Fruit fly (Drosophila melanogaster): ENCODE measurements around the gene CG46025.

The CG46025 gene

DNA sequence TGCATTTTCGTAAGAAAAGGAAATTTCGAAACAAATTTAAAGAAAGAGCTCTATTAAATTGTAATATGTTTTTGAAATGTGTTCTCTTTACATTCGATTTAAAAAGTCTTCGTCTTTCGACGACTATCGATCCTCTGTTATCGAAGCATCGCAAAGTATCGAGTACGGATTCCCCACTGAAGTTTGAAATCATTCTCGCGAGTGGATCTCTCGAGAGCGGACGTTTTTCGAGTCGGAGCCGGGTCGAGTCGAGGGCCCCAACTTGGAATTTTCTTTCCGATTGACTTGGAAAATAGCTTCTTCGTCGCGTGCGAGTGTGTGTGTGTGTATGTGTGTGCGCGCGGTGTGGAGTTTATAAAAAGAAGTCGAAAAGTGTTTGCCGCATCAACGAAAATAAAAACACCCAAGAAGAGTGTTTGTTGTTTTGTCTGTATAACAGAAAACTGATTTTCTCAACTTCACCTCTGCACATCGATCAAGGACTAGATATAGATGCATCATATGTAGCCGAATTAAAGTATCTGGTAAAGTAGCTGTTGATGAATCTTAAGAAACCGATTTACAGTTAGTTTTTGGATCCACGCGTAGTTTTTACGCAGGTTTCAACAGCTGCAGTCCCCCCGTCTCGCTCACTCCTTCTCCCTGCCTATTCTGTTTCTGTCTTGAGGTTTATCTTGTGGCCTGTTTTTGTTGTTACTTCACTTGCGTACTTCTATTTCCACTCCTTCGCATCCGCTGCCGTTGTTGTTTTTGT is 57.5 kb downstream of the CG46025 start, which contains the start of gene LanB1 (continued):
- peak in 1 of 3 experiments; percentile 65 for TF ChIP-seq Stat92E (GFP tag; optimal IDR thresholded peaks at IDR 0.05)
- no peak for TF ChIP-seq D (optimal IDR thresholded peaks at IDR 0.05)
- TF ChIP-seq D (GFP tag; optimal IDR thresholded peaks at IDR 0.05) = no peak
- no peak for TF ChIP-seq MBD-R2 (GFP tag; IDR thresholded peaks at IDR 0.05)
- no peak for TF ChIP-seq Ets65A (GFP tag)
- TF ChIP-seq crol (GFP tag; IDR thresholded peaks at IDR 0.05) = 0 out of 2 replicates have a peak, but pooled peaks have one; percentile 50
- TF ChIP-seq CG17829 (tag; optimal IDR thresholded peaks at IDR 0.05) = peak; percentile 7
- TF ChIP-seq Side (GFP tag; optimal IDR thresholded peaks at IDR 0.05) = peak; percentile 31
- TF ChIP-seq Dip2 (GFP tag; IDR thresholded peaks at IDR 0.05) = no peak
- peak; percentile 54 for TF ChIP-seq E2f2 (GFP tag; IDR thresholded peaks at IDR 0.05)
- TF ChIP-seq YL-1 (GFP tag; optimal IDR thresholded peaks at IDR 0.05) = peak; percentile 7
- no peak for TF ChIP-seq ap (GFP tag; IDR thresholded peaks at IDR 0.05)
- TF ChIP-seq pzg (GFP tag; optimal IDR thresholded peaks at IDR 0.05) = peak; percentile 34
- TF ChIP-seq Dll (GFP tag; IDR thresholded peaks at IDR 0.05; ENCODE audit: partially characterized antibody) = peak; percentile 53; the same call in 1 of the 4 replicates
- no peak; the same call in 1 of the 2 replicates for TF ChIP-seq ranshi (GFP tag; IDR thresholded peaks at IDR 0.05)
- TF ChIP-seq Sry-δ (GFP tag; optimal IDR thresholded peaks at IDR 0.05) = peak; percentile 49

DNA sequence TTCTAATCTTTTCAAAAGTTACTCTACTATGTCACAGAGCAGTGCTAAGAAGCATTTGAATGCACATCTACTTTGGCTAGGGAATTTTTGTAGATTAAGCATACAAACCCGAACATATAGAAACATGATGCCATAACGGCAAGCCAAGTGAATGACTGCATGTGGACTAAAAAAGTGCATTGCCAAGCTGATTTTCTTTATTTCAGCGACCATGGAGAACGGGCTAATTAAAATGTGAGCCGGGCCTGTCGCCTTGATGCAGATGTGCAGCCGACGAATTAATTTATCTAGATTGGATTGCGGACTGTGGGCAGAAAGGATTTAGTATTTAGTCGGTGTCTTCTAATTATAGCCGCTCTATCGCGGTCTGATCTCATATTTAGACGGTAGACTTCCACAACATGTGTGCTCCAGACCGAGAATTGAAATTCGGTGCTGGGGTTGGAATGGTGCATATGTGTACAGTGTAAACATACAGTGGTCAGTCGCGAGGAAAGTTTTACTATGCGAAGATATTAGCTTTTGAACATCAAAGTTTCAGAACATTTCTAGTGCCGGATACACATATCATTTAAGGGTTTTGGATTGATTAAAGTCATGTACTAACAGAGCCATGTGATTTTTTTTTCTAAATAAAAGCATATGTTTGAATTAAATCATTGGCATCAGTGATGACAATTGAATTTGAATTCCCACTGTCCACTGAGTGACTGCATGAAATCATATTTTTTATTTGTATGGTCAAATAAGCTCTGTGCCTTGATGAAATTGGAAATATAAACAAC is 58.8 kb downstream of the CG46025 start:
- TF ChIP-seq CG17328 (GFP tag; IDR thresholded peaks at IDR 0.05) (no peak), CG31388 (GFP tag; optimal IDR thresholded peaks at IDR 0.05) (no peak), otp (GFP tag; IDR thresholded peaks at IDR 0.05) (no peak), Ets65A (GFP tag) (peak; percentile 72), CG11504 (tag; optimal IDR thresholded peaks at IDR 0.05) (peak; percentile 62), sim (GFP tag; IDR thresholded peaks at IDR 0.05) (no peak), Dip2 (GFP tag; IDR thresholded peaks at IDR 0.05) (no peak), nom (GFP tag; optimal IDR thresholded peaks at IDR 0.05) (no peak), pum (GFP tag; optimal IDR thresholded peaks at IDR 0.05) (no peak), CG12391 (tag; optimal IDR thresholded peaks at IDR 0.05) (peak; percentile 32), CG6813 (GFP tag; optimal IDR thresholded peaks at IDR 0.05) (no peak), cas (GFP tag; IDR thresholded peaks at IDR 0.05) (no peak), run (tag; optimal IDR thresholded peaks at IDR 0.05) (no peak), CG1529 (GFP tag; optimal IDR thresholded peaks at IDR 0.05) (no peak), NfI (GFP tag; optimal IDR thresholded peaks at IDR 0.05) (no peak), gem (tag; optimal IDR thresholded peaks at IDR 0.05) (peak; percentile 49), zfh2 (GFP tag; optimal IDR thresholded peaks at IDR 0.05) (no peak), jigr1 (GFP tag; IDR thresholded peaks at IDR 0.05) (no peak), Lim3 (GFP tag; IDR thresholded peaks at IDR 0.05) (no peak), CG8089 (GFP tag; optimal IDR thresholded peaks at IDR 0.05) (no peak), GATAe (GFP tag; conservative IDR thresholded peaks at IDR 0.05) (no peak), CG12299 (tag; optimal IDR thresholded peaks at IDR 0.05) (no peak), twi (tag; optimal IDR thresholded peaks at IDR 0.05) (peak; percentile 99), CG17385 (GFP tag; optimal IDR thresholded peaks at IDR 0.05) (no peak), CG9215 (GFP tag; IDR thresholded peaks at IDR 0.05) (no peak), stc (GFP tag; IDR thresholded peaks at IDR 0.05) (no peak), kay (GFP tag; optimal IDR thresholded peaks at IDR 0.05) (no peak), Mad (GFP tag; optimal IDR thresholded peaks at IDR 0.05) (no peak), Dp (GFP tag; optimal IDR thresholded peaks at IDR 0.05) (no peak), CG4730 (GFP tag; IDR thresholded peaks at IDR 0.05) (no peak), CG3281 (GFP tag; optimal IDR thresholded peaks at IDR 0.05) (no peak), sc (optimal IDR thresholded peaks at IDR 0.05) (no peak), sc (GFP tag; optimal IDR thresholded peaks at IDR 0.05) (peak; percentile 11), CG1647 (GFP tag; optimal IDR thresholded peaks at IDR 0.05) (no peak), da (GFP tag; optimal IDR thresholded peaks at IDR 0.05) (no peak)

Measured in whole organism, embryonic.